Fruit fly (Drosophila melanogaster) Kc167 (cell line): ENCODE data around the gene Ilp8.

Experiments
- Myc ChIP-seq: fragments of >200 bp; optimal IDR thresholded peaks from 2 replicates; lab custom pipeline; 2017; ENCODE audit warnings: missing external identifiers
- h ChIP-seq: fragments of >200 bp; optimal IDR thresholded peaks from 3 replicates; lab custom pipeline; 2018; ENCODE audit warnings: missing external identifiers
- psq ChIP-seq: fragments of >200 bp; optimal IDR thresholded peaks from 2 replicates; lab custom pipeline; 2017; ENCODE audit warnings: missing external identifiers

DNA sequence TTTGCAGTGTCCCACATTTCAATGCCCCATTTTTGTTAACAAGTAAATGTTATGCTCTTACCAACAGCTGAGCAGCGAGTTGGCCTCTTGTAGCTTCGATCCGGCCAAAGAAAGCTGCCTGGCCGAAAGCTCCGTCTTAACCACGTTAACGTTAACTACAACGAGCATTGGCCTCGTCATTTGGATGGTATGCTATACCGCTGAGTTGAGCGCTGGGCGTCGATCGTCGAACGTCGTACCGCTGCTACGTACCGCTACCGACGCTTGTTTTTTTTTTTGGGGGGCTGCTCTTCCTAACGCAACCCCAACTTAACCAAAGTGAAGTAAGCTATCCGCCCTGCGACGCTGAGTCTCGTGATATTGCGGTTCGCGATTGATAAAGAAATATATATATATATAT lies 17.4 kb upstream of the Ilp8 start, which contains the start of gene rogdi:
- TF ChIP-seq Myc (lab: Kevin White, UChicago) (no peak), h (lab: Kevin White, UChicago) (no peak), psq (no peak)
